Worm (Caenorhabditis elegans): ENCODE results near the gene idh-2.

idh-2 gene

ce11 chrX:11190443-11190842, 25.4 kb upstream of the idh-2 start:
- TF ChIP-seq che-1 (tag; optimal IDR thresholded peaks at IDR 0.05) (no peak), ceh-14 (tag; optimal IDR thresholded peaks at IDR 0.05) (no peak), T23F11.4 (GFP tag; optimal IDR thresholded peaks at IDR 0.05) (no peak), pat-9 (tag; optimal IDR thresholded peaks at IDR 0.05) (no peak), pag-3 (tag; optimal IDR thresholded peaks at IDR 0.05; ENCODE audit: borderline replicate concordance) (no peak), ceh-6 (GFP tag; optimal IDR thresholded peaks at IDR 0.05) (no peak), F13H6.1 (tag; optimal IDR thresholded peaks at IDR 0.05) (no peak), pha-2 (tag; optimal IDR thresholded peaks at IDR 0.05) (no peak), hlh-8 (tag; optimal IDR thresholded peaks at IDR 0.05) (no peak), fkh-6 (tag; optimal IDR thresholded peaks at IDR 0.05) (no peak), hlh-15 (tag; optimal IDR thresholded peaks at IDR 0.05) (no peak), ceh-48 (tag; optimal IDR thresholded peaks at IDR 0.05) (no peak), pax-1 (tag; optimal IDR thresholded peaks at IDR 0.05) (no peak), odd-2 (tag; optimal IDR thresholded peaks at IDR 0.05) (no peak), ahr-1 (tag; optimal IDR thresholded peaks at IDR 0.05) (no peak), hlh-13 (GFP tag; optimal IDR thresholded peaks at IDR 0.05) (no peak), unc-42 (tag; optimal IDR thresholded peaks at IDR 0.05) (no peak)

ce11 chrX:11193670-11194069, 22.1 kb upstream of the idh-2 start:
- TF ChIP-seq madf-2 (tag; optimal IDR thresholded peaks at IDR 0.05) (no peak), nhr-11 (tag; optimal IDR thresholded peaks at IDR 0.05) (no peak), pat-9 (tag; optimal IDR thresholded peaks at IDR 0.05) (no peak)

DNA sequence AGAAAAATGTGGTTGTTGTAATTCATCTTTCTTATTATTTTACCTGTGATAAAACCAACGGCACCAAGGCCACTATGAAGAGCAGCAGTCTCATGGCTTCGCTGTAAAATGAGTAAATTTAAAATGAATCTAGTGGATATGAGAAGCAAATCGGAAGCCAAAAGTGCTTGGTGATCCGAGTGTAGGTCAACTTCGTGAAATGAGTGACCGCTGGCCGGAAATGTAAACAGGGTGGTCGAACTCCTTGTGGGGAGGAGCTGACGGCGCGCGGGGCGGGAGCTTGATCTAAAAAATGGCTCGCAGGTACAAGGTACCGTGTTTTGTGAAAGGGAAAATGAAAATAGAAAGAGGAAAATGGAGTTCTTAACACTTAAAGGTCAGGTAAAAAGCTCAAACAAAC, 19.1 kb upstream of the idh-2 start, which contains the start of gene C34F6.1:
Gene C34F6.1 (minus strand): TSS at position 101 of the 400 bp plus-strand sequence.
- TF ChIP-seq pros-1 (tag; optimal IDR thresholded peaks at IDR 0.05) (no peak), fkh-6 (tag; optimal IDR thresholded peaks at IDR 0.05) (no peak), ceh-31 (tag; optimal IDR thresholded peaks at IDR 0.05) (no peak), C08G9.2 (tag; optimal IDR thresholded peaks at IDR 0.05) (no peak), sdc-2 (tag; optimal IDR thresholded peaks at IDR 0.05) (no peak), T23F11.4 (GFP tag; optimal IDR thresholded peaks at IDR 0.05) (no peak)

ce11 chrX:11199155-11199554, 16.6 kb upstream of the idh-2 start, which contains the start of gene col-178:
Gene col-178 (plus strand): TSS chrX:11199455.
- TF ChIP-seq nhr-232 (tag; optimal IDR thresholded peaks at IDR 0.05) (no peak), tbx-2 (tag; optimal IDR thresholded peaks at IDR 0.05) (no peak), F13H6.1 (tag; optimal IDR thresholded peaks at IDR 0.05) (no peak), ama-1 (optimal IDR thresholded peaks at IDR 0.05) (no peak), dve-1 (tag; optimal IDR thresholded peaks at IDR 0.05) (no peak), K02D7.2 (tag; optimal IDR thresholded peaks at IDR 0.05) (no peak), pros-1 (tag; optimal IDR thresholded peaks at IDR 0.05) (no peak), ets-4 (tag; optimal IDR thresholded peaks at IDR 0.05) (no peak), npax-4 (tag; optimal IDR thresholded peaks at IDR 0.05) (no peak), nfya-1 (tag; optimal IDR thresholded peaks at IDR 0.05) (no peak), ceh-6 (GFP tag; optimal IDR thresholded peaks at IDR 0.05) (no peak), madf-2 (tag; optimal IDR thresholded peaks at IDR 0.05) (no peak), ceh-2 (tag; optimal IDR thresholded peaks at IDR 0.05) (no peak), unc-3 (GFP tag; conservative IDR thresholded peaks at IDR 0.05) (no peak), unc-3 (tag; optimal IDR thresholded peaks at IDR 0.05) (no peak), ahr-1 (tag; optimal IDR thresholded peaks at IDR 0.05) (no peak), eyg-1 (tag; optimal IDR thresholded peaks at IDR 0.05) (no peak), che-1 (tag; optimal IDR thresholded peaks at IDR 0.05) (no peak)

ce11 chrX:11201165-11201564, 14.6 kb upstream of the idh-2 start, which contains the start of gene col-179:
Gene col-179 (plus strand): TSS chrX:11201465.
- TF ChIP-seq che-1 (tag; optimal IDR thresholded peaks at IDR 0.05) (no peak), ceh-30 (tag; optimal IDR thresholded peaks at IDR 0.05) (no peak), hlh-13 (GFP tag; optimal IDR thresholded peaks at IDR 0.05) (no peak), unc-55 (GFP tag; optimal IDR thresholded peaks at IDR 0.05) (no peak), mec-3 (tag; optimal IDR thresholded peaks at IDR 0.05; ENCODE audit: borderline replicate concordance) (no peak), Y22D7AL.16 (tag; optimal IDR thresholded peaks at IDR 0.05) (no peak), gmeb-2 (tag; optimal IDR thresholded peaks at IDR 0.05) (no peak), sox-2 (GFP tag; IDR thresholded peaks at IDR 0.05) (no peak)
